Worm (Caenorhabditis elegans): ENCODE data around the gene nhr-91.

Gene nhr-91

DNA sequence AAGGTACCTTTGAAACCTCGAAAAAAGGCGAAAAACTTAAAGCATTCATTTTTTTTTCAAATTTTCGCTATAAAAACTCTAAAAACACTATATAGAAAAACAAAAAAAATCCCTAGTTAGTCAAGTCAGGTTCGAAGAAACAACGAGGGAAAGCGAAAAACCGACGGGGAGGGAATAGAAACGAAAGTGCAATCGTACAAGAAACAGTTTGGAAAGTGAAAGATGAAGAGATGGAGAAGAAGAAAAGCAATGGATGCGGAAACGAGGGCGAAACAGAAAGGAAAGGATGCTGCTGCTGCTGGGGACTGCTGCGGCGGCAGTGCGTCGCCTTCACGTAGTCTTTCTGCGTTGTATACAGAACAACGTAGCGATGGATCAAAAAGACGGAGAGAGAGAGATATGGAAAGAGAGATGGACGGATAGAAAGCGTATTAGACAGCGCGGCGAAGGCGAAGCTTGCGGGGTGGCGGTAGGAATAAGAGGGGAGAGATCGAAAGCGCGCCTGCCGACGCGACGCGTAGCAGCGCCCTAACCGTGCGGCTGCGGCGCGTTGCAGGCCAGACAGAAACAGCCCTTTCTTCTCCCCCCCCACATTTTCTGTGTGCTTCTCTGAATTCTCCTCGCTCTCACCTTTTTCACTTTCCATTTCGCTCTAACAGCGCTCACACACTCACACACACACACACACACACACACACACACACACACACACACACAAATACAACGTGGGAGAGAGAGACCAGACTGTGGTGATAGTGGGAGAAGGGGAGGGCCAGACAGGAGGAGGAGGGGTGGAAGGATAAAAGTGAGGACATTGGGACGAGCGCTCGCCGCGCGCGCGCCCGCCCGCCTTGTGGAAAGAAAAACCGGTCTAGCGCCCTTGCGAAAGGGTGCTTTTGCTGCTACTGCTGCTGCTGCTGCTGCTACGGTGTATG is 34.1 kb upstream of the nhr-91 start (continued):
- TF ChIP-seq rbr-2 (tag; optimal IDR thresholded peaks at IDR 0.05): peak; percentile 75
- peak; percentile 96 for TF ChIP-seq nhr-48 (tag; optimal IDR thresholded peaks at IDR 0.05)
- TF ChIP-seq lin-1 (GFP tag; IDR thresholded peaks at IDR 0.05): peak; percentile 56; the same call in 1 of the 2 replicates
- peak; percentile 42 for TF ChIP-seq lin-38 (GFP tag; IDR thresholded peaks at IDR 0.05)
- TF ChIP-seq ztf-11 (tag; optimal IDR thresholded peaks at IDR 0.05): no peak
- no peak for TF ChIP-seq ceh-28 (tag; optimal IDR thresholded peaks at IDR 0.05)
- TF ChIP-seq lin-13 (GFP tag; optimal IDR thresholded peaks at IDR 0.05): peak; percentile 90
- no peak for TF ChIP-seq Y75B8A.6 (GFP tag; IDR thresholded peaks at IDR 0.05)
- no peak for TF ChIP-seq madf-5 (GFP tag; IDR thresholded peaks at IDR 0.05)
- TF ChIP-seq T26A8.4 (GFP tag; IDR thresholded peaks at IDR 0.05): peak; percentile 86; the same call in 1 of the 2 replicates
- peak; percentile 87 for TF ChIP-seq nhr-77 (tag; optimal IDR thresholded peaks at IDR 0.05)
- TF ChIP-seq F37D6.2 (tag; optimal IDR thresholded peaks at IDR 0.05): peak; percentile 28
- TF ChIP-seq nhr-11 (tag; optimal IDR thresholded peaks at IDR 0.05): peak; percentile 87
- TF ChIP-seq jun-1 (tag; optimal IDR thresholded peaks at IDR 0.05): peak; percentile 59
- TF ChIP-seq daf-16 (GFP tag; optimal IDR thresholded peaks at IDR 0.05): peak in 1 of 2 experiments; percentile 75
- TF ChIP-seq daf-16 (tag; optimal IDR thresholded peaks at IDR 0.05): peak; percentile 78
- no peak for TF ChIP-seq F49E8.2 (tag; optimal IDR thresholded peaks at IDR 0.05; ENCODE audit: borderline replicate concordance)
- no peak for TF ChIP-seq fos-1 (tag; optimal IDR thresholded peaks at IDR 0.05)
- no peak for TF ChIP-seq nhr-111 (GFP tag; optimal IDR thresholded peaks at IDR 0.05)
- peak; percentile 52 to 95 for TF ChIP-seq mdl-1 (tag; optimal IDR thresholded peaks at IDR 0.05)
- TF ChIP-seq arid-1 (GFP tag; conservative IDR thresholded peaks at IDR 0.05): peak; percentile 60
- TF ChIP-seq nhr-6 (tag; optimal IDR thresholded peaks at IDR 0.05): peak; percentile 72
- TF ChIP-seq unc-39 (tag; optimal IDR thresholded peaks at IDR 0.05): no peak
- peak; percentile 98 for TF ChIP-seq mxl-3 (GFP tag; optimal IDR thresholded peaks at IDR 0.05)
- peak; percentile 33 for TF ChIP-seq lir-3 (tag; optimal IDR thresholded peaks at IDR 0.05)
- TF ChIP-seq tra-1 (GFP tag; IDR thresholded peaks at IDR 0.05): peak; percentile 64; the same call in 1 of the 2 replicates
- TF ChIP-seq nhr-237 (tag; optimal IDR thresholded peaks at IDR 0.05): peak; percentile 17
- peak; percentile 70 for TF ChIP-seq mes-2 (tag; optimal IDR thresholded peaks at IDR 0.05; ENCODE audit: poor library complexity, severe bottlenecking)
- peak; percentile 99 for TF ChIP-seq set-16 (GFP tag; IDR thresholded peaks at IDR 0.05)
- peak; percentile 59 for TF ChIP-seq nhr-10 (tag; optimal IDR thresholded peaks at IDR 0.05)
- no peak for TF ChIP-seq lin-29 (GFP tag; IDR thresholded peaks at IDR 0.05)

DNA sequence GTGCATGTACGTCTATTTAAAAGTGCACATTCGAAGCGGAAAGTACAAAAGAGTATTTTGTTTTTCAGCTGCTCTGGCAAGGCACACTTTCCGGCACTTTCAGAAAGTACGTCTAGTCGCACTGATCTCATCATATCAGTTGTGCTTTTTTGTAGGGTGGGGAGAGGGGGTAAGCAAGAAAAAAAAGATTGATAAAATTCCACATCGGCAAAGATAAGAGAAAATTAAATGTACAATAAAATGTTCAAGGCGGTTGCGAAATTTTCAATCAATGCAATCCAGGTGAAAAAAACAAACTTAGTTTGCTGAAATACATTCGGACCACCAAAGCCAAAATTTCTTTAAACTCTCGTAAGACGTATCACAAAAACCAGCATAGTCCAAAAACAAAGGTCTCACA is 32.9 kb upstream of the nhr-91 start:
- TF ChIP-seq nhr-77 (tag; optimal IDR thresholded peaks at IDR 0.05): peak; percentile 5
- peak; percentile 29; the same call in 1 of the 2 replicates for TF ChIP-seq tra-1 (GFP tag; IDR thresholded peaks at IDR 0.05)
- no peak for TF ChIP-seq T20F7.1 (GFP tag; optimal IDR thresholded peaks at IDR 0.05)
- TF ChIP-seq daf-16 (GFP tag; optimal IDR thresholded peaks at IDR 0.05): no peak
- peak; percentile 76 for TF ChIP-seq daf-16 (tag; optimal IDR thresholded peaks at IDR 0.05)
- peak; percentile 69 for TF ChIP-seq dmd-6 (GFP tag; IDR thresholded peaks at IDR 0.05)
- TF ChIP-seq pqm-1 (tag; optimal IDR thresholded peaks at IDR 0.05): peak; percentile 94
- TF ChIP-seq mes-2 (tag; optimal IDR thresholded peaks at IDR 0.05; ENCODE audit: poor library complexity, severe bottlenecking): peak; percentile 25
- no peak for TF ChIP-seq lim-7 (GFP tag; IDR thresholded peaks at IDR 0.05)
- TF ChIP-seq mxl-2 (GFP tag; conservative IDR thresholded peaks at IDR 0.05): no peak
- peak; percentile 87 for TF ChIP-seq nhr-28 (tag; optimal IDR thresholded peaks at IDR 0.05)

DNA sequence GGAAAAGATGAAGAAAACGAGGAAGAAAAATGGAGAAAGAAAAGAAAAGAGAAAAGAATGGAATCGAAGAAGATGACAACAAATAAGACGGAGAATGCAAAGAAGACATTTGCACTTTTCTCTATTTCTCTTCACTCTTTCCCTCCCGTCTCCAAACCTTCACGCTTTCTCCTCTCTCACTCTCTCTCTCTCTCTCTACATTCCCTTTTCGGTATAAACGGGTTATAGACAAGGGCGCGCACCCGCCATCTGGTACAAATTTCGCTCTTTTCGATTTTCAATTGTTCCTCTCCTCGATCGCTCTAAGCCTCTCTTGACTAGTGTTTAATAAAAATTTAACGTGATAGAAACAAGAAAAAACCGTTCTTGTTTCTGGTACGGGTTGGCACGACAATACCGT is 32.4 kb upstream of the nhr-91 start:
- peak; percentile 58 for TF ChIP-seq hlh-30 (tag; optimal IDR thresholded peaks at IDR 0.05; ENCODE audit: insufficient read depth)
- TF ChIP-seq zip-2 (tag; optimal IDR thresholded peaks at IDR 0.05): no peak
- TF ChIP-seq ceh-32 (tag; optimal IDR thresholded peaks at IDR 0.05; ENCODE audit: poor library complexity): no peak
- no peak for TF ChIP-seq ZK337.2 (GFP tag; IDR thresholded peaks at IDR 0.05)
- TF ChIP-seq duxl-1 (tag; optimal IDR thresholded peaks at IDR 0.05; ENCODE audit: poor library complexity): no peak
- no peak for TF ChIP-seq ceh-82 (tag; optimal IDR thresholded peaks at IDR 0.05)
- TF ChIP-seq ama-1 (optimal IDR thresholded peaks at IDR 0.05): peak; percentile 12
- TF ChIP-seq daf-12 (tag; optimal IDR thresholded peaks at IDR 0.05): no peak
- TF ChIP-seq php-3 (GFP tag; IDR thresholded peaks at IDR 0.05): no peak
- peak; percentile 91 for TF ChIP-seq fkh-10 (GFP tag; optimal IDR thresholded peaks at IDR 0.05)
- no peak for TF ChIP-seq unc-130 (GFP tag; optimal IDR thresholded peaks at IDR 0.05)
- TF ChIP-seq nhr-237 (tag; optimal IDR thresholded peaks at IDR 0.05): no peak
- no peak for TF ChIP-seq sdz-12 (GFP tag; optimal IDR thresholded peaks at IDR 0.05)

Measured in whole organism, L4 larva.